Worm (Caenorhabditis elegans): Measurements from ENCODE around the gene acl-7.

acl-7 gene

DNA sequence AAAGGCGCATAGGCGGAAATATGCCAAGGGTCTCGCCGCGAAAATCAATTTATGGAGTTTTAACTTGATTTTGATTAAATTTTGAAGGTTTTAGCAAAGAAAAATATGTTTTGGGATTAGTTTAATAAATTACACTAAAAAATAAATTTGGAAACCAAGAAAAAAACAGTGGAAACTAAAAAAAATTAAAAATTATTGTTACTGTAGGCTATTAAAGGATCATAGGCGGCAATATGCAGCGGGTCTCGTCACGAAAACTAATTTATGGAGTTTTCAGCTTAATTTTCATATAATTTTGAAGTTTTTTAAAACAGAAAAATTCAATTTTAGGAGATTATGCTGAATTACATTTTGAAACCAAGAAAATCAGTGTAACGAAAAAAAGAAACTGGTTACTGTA is 7.5 kb downstream of the acl-7 start (continued):
- TF ChIP-seq tbp1 (GFP tag; optimal IDR thresholded peaks at IDR 0.05) (peak; percentile 17), K12H6.12 (tag; optimal IDR thresholded peaks at IDR 0.05) (no peak), nhr-90 (tag; optimal IDR thresholded peaks at IDR 0.05) (no peak), ztf-28 (GFP tag; IDR thresholded peaks at IDR 0.05) (no peak), pha-4 (tag; optimal IDR thresholded peaks at IDR 0.05) (no peak), unc-62 (GFP tag; optimal IDR thresholded peaks at IDR 0.05) (no peak), nfyb-1 (GFP tag; IDR thresholded peaks at IDR 0.05) (no peak), lin-54 (GFP tag; optimal IDR thresholded peaks at IDR 0.05) (peak; percentile 27), madf-6 (GFP tag; IDR thresholded peaks at IDR 0.05) (peak; percentile 90), xnd-1 (tag; optimal IDR thresholded peaks at IDR 0.05) (peak; percentile 92), let-607 (tag; optimal IDR thresholded peaks at IDR 0.05) (no peak), madf-3 (GFP tag; IDR thresholded peaks at IDR 0.05) (no peak), mxl-1 (tag; optimal IDR thresholded peaks at IDR 0.05) (no peak), akir-1 (GFP tag; optimal IDR thresholded peaks at IDR 0.05) (no peak), athp-1 (tag; optimal IDR thresholded peaks at IDR 0.05) (no peak), nfya-1 (tag; optimal IDR thresholded peaks at IDR 0.05; ENCODE audit: borderline replicate concordance, insufficient read depth) (no peak), lag-1 (GFP tag; IDR thresholded peaks at IDR 0.05) (no peak), rpc-1 (optimal IDR thresholded peaks at IDR 0.05) (no peak), rpc-1 (tag; optimal IDR thresholded peaks at IDR 0.05) (no peak), lsl-1 (GFP tag; optimal IDR thresholded peaks at IDR 0.05) (peak; percentile 99), egl-18 (GFP tag; IDR thresholded peaks at IDR 0.05) (no peak), sptf-2 (GFP tag; optimal IDR thresholded peaks at IDR 0.05) (no peak), atf-7 (tag; optimal IDR thresholded peaks at IDR 0.05) (no peak), ccch-3 (GFP tag; optimal IDR thresholded peaks at IDR 0.05) (no peak), snpc-1.3 (tag; optimal IDR thresholded peaks at IDR 0.05; ENCODE audit: insufficient read depth) (no peak), unc-130 (GFP tag; optimal IDR thresholded peaks at IDR 0.05) (peak; percentile 14), ceh-58 (GFP tag; IDR thresholded peaks at IDR 0.05) (no peak), pbrm-1 (GFP tag; IDR thresholded peaks at IDR 0.05) (0 out of 2 replicates have a peak, but pooled peaks have one; percentile 15), dpff-1 (tag; optimal IDR thresholded peaks at IDR 0.05) (no peak), repo-1 (tag; optimal IDR thresholded peaks at IDR 0.05) (no peak)

DNA sequence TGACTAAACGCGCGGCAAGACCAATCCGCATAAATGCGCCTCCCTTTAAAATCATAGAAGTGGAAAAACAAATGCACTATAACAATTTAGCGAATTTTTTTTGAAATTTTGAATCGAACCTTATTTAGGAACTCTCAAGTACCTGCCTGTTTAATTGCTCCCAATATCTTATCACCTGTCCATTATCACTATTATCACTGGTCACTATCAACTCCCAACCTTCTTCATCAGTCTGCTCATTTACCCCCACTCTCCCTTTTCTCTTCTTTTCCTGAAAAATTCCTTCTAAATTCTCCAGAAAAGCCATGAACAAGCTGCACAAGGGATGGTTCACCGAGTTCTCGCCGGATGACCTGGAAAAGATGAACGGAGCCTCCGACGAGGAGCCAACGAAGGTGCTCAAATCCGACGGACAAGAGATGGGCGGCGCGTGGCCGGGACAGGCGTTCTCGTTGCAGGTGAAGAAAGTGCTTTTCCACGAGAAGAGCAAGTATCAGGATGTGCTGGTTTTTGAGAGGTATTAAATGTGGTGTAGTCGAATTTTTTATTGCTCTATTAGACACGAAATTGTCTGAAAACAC is 9.6 kb downstream of the acl-7 start, which contains the start of gene spds-1:
Gene spds-1 (plus strand): TSS at position 298 of the 581 bp plus-strand sequence.
- TF ChIP-seq F39B2.1 (GFP tag; IDR thresholded peaks at IDR 0.05), result no peak
- peak; percentile 68 for TF ChIP-seq zfh-2 (GFP tag; conservative IDR thresholded peaks at IDR 0.05)
- TF ChIP-seq nhr-80 (tag; optimal IDR thresholded peaks at IDR 0.05), result peak; percentile 28

DNA sequence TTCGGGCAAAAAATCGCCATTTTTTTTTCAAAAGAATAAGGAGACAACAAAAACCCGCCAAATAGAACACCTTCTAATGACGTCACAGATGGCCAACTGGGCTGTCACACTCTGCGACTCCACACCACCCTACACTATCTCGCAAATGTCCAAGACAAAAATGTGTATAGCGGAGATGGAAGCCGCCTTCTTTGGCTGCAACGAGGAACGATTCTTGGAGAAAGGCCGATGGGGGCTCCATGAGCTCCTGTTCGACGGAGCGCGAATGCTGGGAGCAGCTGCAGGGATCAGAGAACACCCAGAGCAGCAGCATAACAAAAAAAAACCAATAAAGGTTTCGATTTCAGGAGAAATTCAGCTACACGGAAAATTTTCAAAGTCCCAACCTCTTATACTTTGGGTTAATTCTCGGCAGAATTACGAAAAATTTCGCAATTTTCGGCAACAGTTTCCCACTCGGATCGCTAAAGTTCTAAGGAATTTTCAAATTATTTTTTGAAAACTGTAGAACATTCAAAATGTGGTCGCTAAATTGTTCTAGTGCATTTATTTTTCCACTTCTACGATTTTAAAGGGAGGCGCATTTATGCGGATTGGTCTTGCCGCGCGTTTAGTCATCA is 10.4 kb downstream of the acl-7 start:
- TF ChIP-seq fkh-3 (tag; optimal IDR thresholded peaks at IDR 0.05) (no peak), K12H6.12 (tag; optimal IDR thresholded peaks at IDR 0.05) (peak; percentile 28), nfyb-1 (GFP tag; IDR thresholded peaks at IDR 0.05) (0 out of 2 replicates have a peak, but pooled peaks have one; percentile 28), let-607 (tag; optimal IDR thresholded peaks at IDR 0.05) (no peak), atf-7 (tag; optimal IDR thresholded peaks at IDR 0.05) (peak; percentile 17), lsl-1 (GFP tag; optimal IDR thresholded peaks at IDR 0.05) (peak; percentile 17), somi-1 (GFP tag; optimal IDR thresholded peaks at IDR 0.05) (no peak), cebp-1 (GFP tag; IDR thresholded peaks at IDR 0.05) (no peak), cebp-1 (tag; optimal IDR thresholded peaks at IDR 0.05) (peak; percentile 55), hmg-1.2 (GFP tag; IDR thresholded peaks at IDR 0.05) (peak; percentile 85), gei-17 (GFP tag; optimal IDR thresholded peaks at IDR 0.05) (no peak), snpc-4 (GFP tag; optimal IDR thresholded peaks at IDR 0.05) (no peak), snpc-4 (tag; optimal IDR thresholded peaks at IDR 0.05) (peak in 1 of 4 experiments; percentile 40), ceh-100 (GFP tag; IDR thresholded peaks at IDR 0.05) (no peak), attf-5 (GFP tag; optimal IDR thresholded peaks at IDR 0.05) (peak; percentile 40), lin-54 (GFP tag; optimal IDR thresholded peaks at IDR 0.05) (peak; percentile 14), mcd-1 (GFP tag; IDR thresholded peaks at IDR 0.05) (peak; percentile 57), zfh-2 (GFP tag; conservative IDR thresholded peaks at IDR 0.05) (peak; percentile 92), rcor-1 (GFP tag; IDR thresholded peaks at IDR 0.05) (peak; percentile 16; the same call in 1 of the 2 replicates)
